Worm (Caenorhabditis elegans): ENCODE data around the gene msp-49.

Gene msp-49

DNA sequence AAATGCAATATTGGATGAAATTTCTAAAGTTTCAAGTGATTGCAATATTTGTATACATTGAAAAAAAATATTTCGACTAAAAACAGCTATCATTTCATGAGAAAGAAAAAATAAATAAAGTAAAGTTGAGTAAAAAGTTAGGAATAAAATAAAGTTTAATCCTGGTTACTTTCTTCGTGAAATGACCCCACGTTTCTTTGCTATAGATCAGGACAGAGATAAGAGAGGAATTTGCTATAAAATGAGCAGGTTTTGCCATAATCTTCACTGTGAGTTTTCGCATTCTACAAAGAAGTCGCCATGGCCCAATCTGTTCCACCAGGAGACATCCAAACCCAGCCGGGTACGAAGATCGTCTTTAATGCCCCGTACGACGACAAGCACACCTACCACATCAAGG, at the start of gene msp-49:
msp-49 (plus strand) TSS at position 301 of the 400 bp plus-strand sequence.
- TF ChIP-seq zfp-3 (GFP tag; conservative IDR thresholded peaks at IDR 0.05) (no peak), lin-1 (GFP tag; IDR thresholded peaks at IDR 0.05) (no peak), aly-2 (tag; optimal IDR thresholded peaks at IDR 0.05) (no peak), hlh-11 (tag; optimal IDR thresholded peaks at IDR 0.05) (no peak), ztf-7 (tag; optimal IDR thresholded peaks at IDR 0.05) (no peak), mdl-1 (tag; optimal IDR thresholded peaks at IDR 0.05) (no peak), Y75B8A.6 (GFP tag; IDR thresholded peaks at IDR 0.05) (no peak), Y105C5A.15 (GFP tag; IDR thresholded peaks at IDR 0.05) (no peak), fos-1 (tag; optimal IDR thresholded peaks at IDR 0.05) (no peak), lim-7 (GFP tag; IDR thresholded peaks at IDR 0.05) (no peak)

DNA sequence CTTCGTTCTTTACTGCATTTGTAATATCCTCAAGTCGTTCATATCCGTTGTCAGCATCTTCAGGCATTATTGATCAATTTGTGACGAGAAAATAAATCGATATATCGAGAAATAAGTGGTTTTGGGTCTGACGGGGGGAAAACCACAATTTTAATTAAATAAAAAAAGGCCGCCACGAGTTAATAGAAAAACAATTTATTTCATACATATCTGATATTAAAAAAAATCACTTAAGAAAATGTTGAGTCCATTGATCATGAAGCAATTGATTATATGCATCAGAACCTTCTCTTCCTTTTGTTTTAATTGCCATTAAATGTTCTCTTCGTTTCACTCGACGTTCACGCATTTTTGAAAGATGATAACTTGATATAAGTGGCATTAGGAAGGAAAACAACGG, 45.8 kb upstream of the msp-49 start, which contains the start of gene F58A6.5:
F58A6.5 (minus strand) TSS at position 101 of the 400 bp plus-strand sequence.
- TF ChIP-seq D1046.2 (GFP tag; IDR thresholded peaks at IDR 0.05) (no peak), dpl-1 (GFP tag; optimal IDR thresholded peaks at IDR 0.05) (no peak), nhr-48 (tag; optimal IDR thresholded peaks at IDR 0.05) (no peak), ceh-62 (tag; optimal IDR thresholded peaks at IDR 0.05) (no peak), tag-97 (GFP tag; IDR thresholded peaks at IDR 0.05) (no peak), T20F7.1 (GFP tag; optimal IDR thresholded peaks at IDR 0.05) (no peak), nhr-77 (tag; optimal IDR thresholded peaks at IDR 0.05) (no peak), spr-1 (tag; optimal IDR thresholded peaks at IDR 0.05) (no peak), mdt-29 (GFP tag; IDR thresholded peaks at IDR 0.05) (no peak), mxl-2 (GFP tag; conservative IDR thresholded peaks at IDR 0.05) (no peak), ZK546.5 (tag; optimal IDR thresholded peaks at IDR 0.05) (no peak), arid-1 (GFP tag; conservative IDR thresholded peaks at IDR 0.05) (no peak), F37D6.2 (tag; optimal IDR thresholded peaks at IDR 0.05) (no peak), daf-8 (GFP tag; IDR thresholded peaks at IDR 0.05) (no peak), nhr-42 (GFP tag; IDR thresholded peaks at IDR 0.05) (no peak), jun-1 (tag; optimal IDR thresholded peaks at IDR 0.05) (no peak), nhr-6 (tag; optimal IDR thresholded peaks at IDR 0.05) (no peak), ztf-11 (tag; optimal IDR thresholded peaks at IDR 0.05) (no peak)

DNA sequence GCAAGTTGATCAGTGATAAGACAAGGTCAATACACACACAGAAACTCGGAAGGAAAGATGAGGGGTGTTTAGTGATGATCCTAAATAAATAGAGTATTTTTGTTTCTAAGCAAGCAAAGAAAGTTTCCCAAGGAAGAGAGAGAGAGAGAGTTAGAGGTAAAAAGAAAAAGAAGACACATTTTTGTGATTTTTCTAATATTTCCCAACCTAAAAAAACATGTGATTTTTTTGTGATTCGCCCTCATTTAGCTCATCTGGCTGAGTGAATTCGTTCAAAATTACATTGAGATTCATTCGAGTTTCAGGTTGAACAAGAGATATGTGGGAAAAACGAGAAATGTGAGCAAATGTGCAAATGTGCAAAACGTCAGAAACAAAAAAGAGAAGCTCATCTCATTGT, 43.3 kb upstream of the msp-49 start, which contains the start of gene srb-16:
srb-16 (minus strand) TSS at position 101 of the 400 bp plus-strand sequence.
- TF ChIP-seq mdl-1 (tag; optimal IDR thresholded peaks at IDR 0.05), result no peak
- TF ChIP-seq tag-97 (GFP tag; IDR thresholded peaks at IDR 0.05), result no peak
- TF ChIP-seq Y105C5A.15 (GFP tag; IDR thresholded peaks at IDR 0.05), result no peak
- TF ChIP-seq T20F7.1 (GFP tag; optimal IDR thresholded peaks at IDR 0.05), result no peak
- TF ChIP-seq pqm-1 (tag; optimal IDR thresholded peaks at IDR 0.05), result no peak
- TF ChIP-seq lin-29 (GFP tag; IDR thresholded peaks at IDR 0.05), result no peak
- TF ChIP-seq hlh-30 (tag; optimal IDR thresholded peaks at IDR 0.05; ENCODE audit: insufficient read depth), result no peak
- TF ChIP-seq nhr-28 (tag; optimal IDR thresholded peaks at IDR 0.05), result no peak
- no peak for TF ChIP-seq set-16 (GFP tag; IDR thresholded peaks at IDR 0.05)
- TF ChIP-seq Y48G9A.11 (GFP tag; IDR thresholded peaks at IDR 0.05), result no peak
- TF ChIP-seq vab-7 (GFP tag; IDR thresholded peaks at IDR 0.05), result no peak
- no peak for TF ChIP-seq daf-8 (GFP tag; IDR thresholded peaks at IDR 0.05)
- no peak for TF ChIP-seq ceh-44 (GFP tag; IDR thresholded peaks at IDR 0.05)
- no peak for TF ChIP-seq lin-39 (tag; optimal IDR thresholded peaks at IDR 0.05)
- TF ChIP-seq F10B5.3 (tag; optimal IDR thresholded peaks at IDR 0.05), result no peak
- TF ChIP-seq unc-130 (GFP tag; optimal IDR thresholded peaks at IDR 0.05), result no peak
- no peak for TF ChIP-seq daf-12 (tag; optimal IDR thresholded peaks at IDR 0.05)
